Worm (Caenorhabditis elegans) whole organism, early embryonic: ENCODE results near the gene B0495.5.

Source experiments
- ama-1 ChIP-seq: fragments of 150-350 bp; optimal IDR thresholded peaks from 2 replicates; lab custom pipeline; 2014
- hnd-1 ChIP-seq: sonication (generic microtip); optimal IDR thresholded peaks from 2 replicates; lab custom pipeline; 2016; ENCODE audit warnings: missing genetic modification characterization, missing compliant biosample characterization
- pes-1 ChIP-seq: fragments of 200-800 bp; sonication (Bioruptor generic); IDR thresholded peaks from 2 replicates; pipeline ENCODE4 v1.3.6; 2022; ENCODE audit warnings: missing genetic modification reagents, missing genetic modification characterization, missing compliant biosample characterization
- tbx-11 ChIP-seq: fragments of 200-800 bp; sonication (Bioruptor generic); IDR thresholded peaks from 2 replicates; pipeline ENCODE4 v1.3.6; 2022; ENCODE audit warnings: missing genetic modification characterization, missing compliant biosample characterization

ce11 chrII:7682488-7682887, 15.8 kb downstream of the B0495.5 start:
- TF ChIP-seq hnd-1 (tag; lab: Kevin White, UChicago) (no peak), tbx-11 (GFP tag; lab: Robert Waterston, UW) (no peak), pes-1 (GFP tag; lab: Robert Waterston, UW) (no peak), ama-1 (lab: Kevin White, UChicago) (no peak)
